Fruit fly (Drosophila melanogaster) whole organism, pupa: ENCODE measurements around the gene lilli.

ENCODE experiments used
- CG10348 ChIP-seq: fragments of 200-800 bp; sonication (Bioruptor generic); IDR thresholded peaks from 2 replicates; pipeline ENCODE4 v1.3.6; 2022; ENCODE audit warnings: missing biosample characterization, missing genetic modification characterization
- CG34367 ChIP-seq: fragments of 200-800 bp; sonication (Bioruptor generic); optimal IDR thresholded peaks from 2 replicates; lab custom pipeline; 2018; ENCODE audit warnings: missing biosample characterization, mild to moderate bottlenecking, missing genetic modification characterization
- gl ChIP-seq: fragments of 200-800 bp; sonication (Bioruptor generic); optimal IDR thresholded peaks from 2 replicates; lab custom pipeline; 2018; ENCODE audit warnings: missing biosample characterization, mild to moderate bottlenecking, missing genetic modification characterization
- rn ChIP-seq: fragments of 200-800 bp; sonication (Bioruptor generic); IDR thresholded peaks from 2 replicates; pipeline ENCODE4 v1.3.6; 2022; ENCODE audit warnings: missing biosample characterization, missing genetic modification characterization

- no peak for TF ChIP-seq gl (tag; lab: Kevin White, UChicago)
- TF ChIP-seq rn (GFP tag; lab: Robert Waterston, UW) = no peak
- no peak for TF ChIP-seq CG34367 (tag; lab: Kevin White, UChicago)
- no peak for TF ChIP-seq CG10348
Measured at dm6 chr2L:2864601-2865000, 21.1 kb upstream of the lilli start.
